Worm (Caenorhabditis elegans) whole organism, early embryonic: ENCODE results near the gene F32D8.4.

ENCODE experiments used
- B0310.2 ChIP-seq: sonication (generic microtip); optimal IDR thresholded peaks from 2 replicates; lab custom pipeline; 2016; ENCODE audit warnings: mild to moderate bottlenecking, missing genetic modification characterization, missing compliant biosample characterization
- ama-1 ChIP-seq: fragments of 150-350 bp; optimal IDR thresholded peaks from 2 replicates; lab custom pipeline; 2014
- ceh-36 ChIP-seq: sonication (generic microtip); optimal IDR thresholded peaks from 2 replicates; lab custom pipeline; 2016; ENCODE audit warnings: missing genetic modification characterization, inconsistent platforms, missing compliant biosample characterization
- ets-7 ChIP-seq: sonication (generic microtip); optimal IDR thresholded peaks from 2 replicates; lab custom pipeline; 2016; ENCODE audit warnings: missing genotype, missing genetic modification characterization, missing compliant biosample characterization
- flt-1 ChIP-seq: fragments of 200-800 bp; sonication (Bioruptor generic); IDR thresholded peaks from 2 replicates; pipeline ENCODE4 v1.3.6; 2022; ENCODE audit warnings: missing genetic modification characterization, missing compliant biosample characterization
- pes-1 ChIP-seq: fragments of 200-800 bp; sonication (Bioruptor generic); IDR thresholded peaks from 2 replicates; pipeline ENCODE4 v1.3.6; 2022; ENCODE audit warnings: missing genetic modification reagents, missing genetic modification characterization, missing compliant biosample characterization
- scrt-1 ChIP-seq: fragments of 200-800 bp; sonication (Bioruptor generic); IDR thresholded peaks from 2 replicates; pipeline ENCODE4 v1.3.6; 2022; ENCODE audit warnings: missing genetic modification characterization, missing compliant biosample characterization
- sea-1 ChIP-seq: fragments of 200-800 bp; sonication (Bioruptor generic); conservative IDR thresholded peaks from 2 replicates; pipeline ENCODE4 v1.3.6; 2022; ENCODE audit warnings: missing genetic modification characterization, missing compliant biosample characterization
- tbx-11 ChIP-seq: fragments of 200-800 bp; sonication (Bioruptor generic); IDR thresholded peaks from 2 replicates; pipeline ENCODE4 v1.3.6; 2022; ENCODE audit warnings: missing genetic modification characterization, missing compliant biosample characterization
- tbx-37 ChIP-seq: fragments of 200-800 bp; sonication (Bioruptor generic); conservative IDR thresholded peaks from 2 replicates; pipeline ENCODE4 v1.3.6; 2022; ENCODE audit warnings: missing genetic modification reagents, missing genetic modification characterization, missing compliant biosample characterization
- tra-4 ChIP-seq: sonication (generic microtip); optimal IDR thresholded peaks from 2 replicates; lab custom pipeline; 2017; ENCODE audit warnings: missing genetic modification characterization, missing compliant biosample characterization

- TF ChIP-seq ama-1 (no peak), pes-1 (GFP tag; lab: Robert Waterston, UW) (no peak), B0310.2 (tag; lab: Kevin White, UChicago) (no peak), ceh-36 (tag; lab: Kevin White, UChicago) (no peak), tbx-37 (GFP tag; lab: Robert Waterston, UW) (no peak), tra-4 (tag; lab: Kevin White, UChicago) (no peak), tbx-11 (GFP tag; lab: Robert Waterston, UW) (no peak), flt-1 (no peak), sea-1 (GFP tag; lab: Robert Waterston, UW) (no peak), scrt-1 (GFP tag; lab: Robert Waterston, UW) (no peak), ets-7 (no peak)
Observed at ce11 chrV:10873190-10873589, 20.2 kb downstream of the F32D8.4 start.
